In the genomic region with DNA sequence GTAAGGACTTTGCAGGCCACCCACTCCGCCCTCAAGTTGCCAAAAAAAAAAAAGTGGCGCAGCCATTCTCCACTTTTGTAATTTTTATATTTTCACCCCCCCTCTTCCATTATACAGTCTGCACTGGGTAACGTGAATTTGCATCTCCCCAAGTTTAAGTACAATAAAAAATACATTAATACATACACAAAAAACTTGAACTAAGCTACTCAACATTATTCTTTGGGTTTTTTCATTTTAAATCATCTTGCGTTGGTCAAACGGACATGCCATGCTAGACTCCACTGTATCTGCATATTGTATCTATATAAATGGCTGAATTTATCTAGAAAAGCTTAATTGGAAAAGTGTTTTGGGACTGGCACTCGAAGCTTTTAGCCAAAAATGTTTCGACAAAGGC, we compare ENCODE assay signal across 1 fruit fly cellular context.
A peak's percentile ranks its signal among the peaks of the same experiment; 100 is the strongest.
TF ChIP-seq lines count a peak whose summit lies in the region.

No protein-coding gene starts in this region.

TF ChIP-seq in whole organism, embryonic, 481 proteins besides CTCF, POLR2A, EP300 and RAD21 (continued from another document and continues in another):
- TF ChIP-seq CG2116 (GFP tag; optimal IDR thresholded peaks at IDR 0.05; lab: Kevin White, UChicago) (no peak), CG14441 (GFP tag; IDR thresholded peaks at IDR 0.05; lab: Robert Waterston, UW) (peak; percentile 79), CG7556 (GFP tag; optimal IDR thresholded peaks at IDR 0.05; lab: Kevin White, UChicago) (no peak), CkIIα-i1 (GFP tag; IDR thresholded peaks at IDR 0.05; lab: Robert Waterston, UW) (no peak), D (optimal IDR thresholded peaks at IDR 0.05; lab: Kevin White, UChicago) (no peak), D (GFP tag; optimal IDR thresholded peaks at IDR 0.05; lab: Kevin White, UChicago) (no peak), Drgx (GFP tag; IDR thresholded peaks at IDR 0.05; lab: Robert Waterston, UW) (peak; percentile 38; the same call in 1 of the 2 replicates), Doc3 (GFP tag; IDR thresholded peaks at IDR 0.05; lab: Robert Waterston, UW; ENCODE audit: partially characterized antibody) (no peak), CG18619 (GFP tag; optimal IDR thresholded peaks at IDR 0.05; lab: Kevin White, UChicago) (no peak), CG10274 (GFP tag; optimal IDR thresholded peaks at IDR 0.05; lab: Kevin White, UChicago) (no peak), Asciz (GFP tag; optimal IDR thresholded peaks at IDR 0.05; lab: Kevin White, UChicago) (no peak), CG31388 (GFP tag; optimal IDR thresholded peaks at IDR 0.05; lab: Kevin White, UChicago) (no peak), E2f2 (GFP tag; IDR thresholded peaks at IDR 0.05; lab: Robert Waterston, UW) (no peak; the same call in 1 of the 2 replicates), CG3407 (GFP tag; optimal IDR thresholded peaks at IDR 0.05; lab: Kevin White, UChicago) (no peak), Lhr (GFP tag; optimal IDR thresholded peaks at IDR 0.05; lab: Kevin White, UChicago) (no peak), CG10209 (GFP tag; optimal IDR thresholded peaks at IDR 0.05; lab: Kevin White, UChicago) (no peak), CG14860 (GFP tag; IDR thresholded peaks at IDR 0.05; lab: Robert Waterston, UW; ENCODE audit: partially characterized antibody) (no peak), fru (optimal IDR thresholded peaks at IDR 0.05; lab: Kevin White, UChicago) (no peak), Gug (GFP tag; IDR thresholded peaks at IDR 0.05; lab: Robert Waterston, UW) (peak; percentile 66; the same call in 3 of the 4 replicates), ems (GFP tag; optimal IDR thresholded peaks at IDR 0.05; lab: Kevin White, UChicago) (no peak), chinmo (GFP tag; IDR thresholded peaks at IDR 0.05; lab: Robert Waterston, UW; ENCODE audit: partially characterized antibody) (no peak), CG10959 (GFP tag; IDR thresholded peaks at IDR 0.05; lab: Robert Waterston, UW) (no peak), lilli (GFP tag; optimal IDR thresholded peaks at IDR 0.05; lab: Kevin White, UChicago) (peak; percentile 48), CG15601 (tag; optimal IDR thresholded peaks at IDR 0.05; lab: Kevin White, UChicago) (no peak), tx (GFP tag; optimal IDR thresholded peaks at IDR 0.05; lab: Kevin White, UChicago) (no peak), CG11093 (GFP tag; IDR thresholded peaks at IDR 0.05; lab: Robert Waterston, UW) (peak; percentile 36; the same call in 1 of the 3 replicates), CG13123 (GFP tag; optimal IDR thresholded peaks at IDR 0.05; lab: Kevin White, UChicago) (no peak), caup (GFP tag; optimal IDR thresholded peaks at IDR 0.05; lab: Kevin White, UChicago; ENCODE audit: severe bottlenecking) (no peak), CG18262 (tag; optimal IDR thresholded peaks at IDR 0.05; lab: Kevin White, UChicago) (peak; percentile 27), CG12769 (tag; optimal IDR thresholded peaks at IDR 0.05; lab: Kevin White, UChicago) (no peak), fd64A (GFP tag; optimal IDR thresholded peaks at IDR 0.05; lab: Kevin White, UChicago) (no peak), p53 (GFP tag; optimal IDR thresholded peaks at IDR 0.05; lab: Kevin White, UChicago) (no peak), crol (GFP tag; IDR thresholded peaks at IDR 0.05; lab: Robert Waterston, UW) (no peak), fd96Cb (tag; optimal IDR thresholded peaks at IDR 0.05; lab: Kevin White, UChicago) (peak; percentile 38), Mes4 (GFP tag; optimal IDR thresholded peaks at IDR 0.05; lab: Kevin White, UChicago) (no peak), tna (GFP tag; IDR thresholded peaks at IDR 0.05; lab: Robert Waterston, UW; ENCODE audit: partially characterized antibody) (no peak), stc (GFP tag; IDR thresholded peaks at IDR 0.05; lab: Robert Waterston, UW) (0 out of 2 replicates have a peak, but pooled peaks have one; percentile 27), CG11247 (GFP tag; IDR thresholded peaks at IDR 0.05; lab: Robert Waterston, UW) (no peak), CG4707 (GFP tag; optimal IDR thresholded peaks at IDR 0.05; lab: Kevin White, UChicago) (no peak), Gsc (GFP tag; IDR thresholded peaks at IDR 0.05; lab: Robert Waterston, UW) (no peak), CG3995 (GFP tag; optimal IDR thresholded peaks at IDR 0.05; lab: Kevin White, UChicago) (no peak), al (GFP tag; IDR thresholded peaks at IDR 0.05; lab: Robert Waterston, UW) (no peak), CG12219 (GFP tag; optimal IDR thresholded peaks at IDR 0.05; lab: Kevin White, UChicago) (no peak), twi (tag; optimal IDR thresholded peaks at IDR 0.05; lab: Kevin White, UChicago) (no peak), NC2β (GFP tag; optimal IDR thresholded peaks at IDR 0.05; lab: Kevin White, UChicago) (no peak), CG18599 (GFP tag; optimal IDR thresholded peaks at IDR 0.05; lab: Kevin White, UChicago) (peak; percentile 78), D19A (tag; optimal IDR thresholded peaks at IDR 0.05; lab: Kevin White, UChicago) (no peak), CG14667 (GFP tag; IDR thresholded peaks at IDR 0.05; lab: Robert Waterston, UW) (peak; percentile 54), yki (optimal IDR thresholded peaks at IDR 0.05; lab: Kevin White, UChicago) (no peak), ewg (GFP tag; optimal IDR thresholded peaks at IDR 0.05; lab: Kevin White, UChicago) (no peak), hkb (optimal IDR thresholded peaks at IDR 0.05; lab: Kevin White, UChicago) (no peak), hkb (GFP tag; IDR thresholded peaks at IDR 0.05; lab: Robert Waterston, UW) (peak; percentile 47; the same call in 1 of the 2 replicates), bigmax (GFP tag; optimal IDR thresholded peaks at IDR 0.05; lab: Kevin White, UChicago) (no peak), Ets97D (GFP tag; optimal IDR thresholded peaks at IDR 0.05; lab: Kevin White, UChicago) (no peak), CG17829 (tag; optimal IDR thresholded peaks at IDR 0.05; lab: Kevin White, UChicago) (no peak), pros (GFP tag; optimal IDR thresholded peaks at IDR 0.05; lab: Kevin White, UChicago) (no peak), CG15696 (tag; optimal IDR thresholded peaks at IDR 0.05; lab: Kevin White, UChicago) (no peak), CG16813 (GFP tag; IDR thresholded peaks at IDR 0.05; lab: Robert Waterston, UW; ENCODE audit: partially characterized antibody) (no peak), CG12659 (GFP tag; optimal IDR thresholded peaks at IDR 0.05; lab: Kevin White, UChicago) (no peak), CG17802 (tag; optimal IDR thresholded peaks at IDR 0.05; lab: Kevin White, UChicago) (no peak), fu2 (GFP tag; optimal IDR thresholded peaks at IDR 0.05; lab: Kevin White, UChicago) (no peak), CG14710 (tag; optimal IDR thresholded peaks at IDR 0.05; lab: Kevin White, UChicago) (no peak), Sin3A (optimal IDR thresholded peaks at IDR 0.05; lab: Kevin White, UChicago) (no peak), ken (GFP tag; IDR thresholded peaks at IDR 0.05; lab: Robert Waterston, UW) (no peak), CG16863 (GFP tag; optimal IDR thresholded peaks at IDR 0.05; lab: Kevin White, UChicago) (no peak), CG1603 (tag; optimal IDR thresholded peaks at IDR 0.05; lab: Kevin White, UChicago) (no peak), gce (GFP tag; IDR thresholded peaks at IDR 0.05; lab: Robert Waterston, UW) (no peak), jigr1 (GFP tag; IDR thresholded peaks at IDR 0.05; lab: Robert Waterston, UW) (peak; percentile 33; the same call in 1 of the 3 replicates), CG3847 (GFP tag; IDR thresholded peaks at IDR 0.05; lab: Robert Waterston, UW) (no peak), CG1529 (GFP tag; optimal IDR thresholded peaks at IDR 0.05; lab: Kevin White, UChicago) (no peak), CG11695 (GFP tag; IDR thresholded peaks at IDR 0.05; lab: Robert Waterston, UW) (0 out of 3 replicates have a peak, but pooled peaks have one; percentile 27), CG1233 (GFP tag; optimal IDR thresholded peaks at IDR 0.05; lab: Kevin White, UChicago) (peak; percentile 35), CG18011 (GFP tag; optimal IDR thresholded peaks at IDR 0.05; lab: Kevin White, UChicago) (no peak), lab (GFP tag; optimal IDR thresholded peaks at IDR 0.05; lab: Kevin White, UChicago) (peak; percentile 76), sd (tag; optimal IDR thresholded peaks at IDR 0.05; lab: Kevin White, UChicago) (no peak), zf30C (GFP tag; optimal IDR thresholded peaks at IDR 0.05; lab: Kevin White, UChicago) (no peak), her (GFP tag; optimal IDR thresholded peaks at IDR 0.05; lab: Kevin White, UChicago) (no peak), ro (GFP tag; IDR thresholded peaks at IDR 0.05; lab: Robert Waterston, UW) (no peak), slbo (GFP tag; IDR thresholded peaks at IDR 0.05; lab: Robert Waterston, UW) (peak; percentile 65), CG17186 (GFP tag; optimal IDR thresholded peaks at IDR 0.05; lab: Kevin White, UChicago) (no peak), Six4 (GFP tag; optimal IDR thresholded peaks at IDR 0.05; lab: Kevin White, UChicago) (no peak), CG11398 (GFP tag; optimal IDR thresholded peaks at IDR 0.05; lab: Kevin White, UChicago) (no peak), sna (GFP tag; IDR thresholded peaks at IDR 0.05; lab: Robert Waterston, UW; ENCODE audit: partially characterized antibody) (no peak), Myb (GFP tag; optimal IDR thresholded peaks at IDR 0.05; lab: Kevin White, UChicago) (no peak), CG10431 (GFP tag; optimal IDR thresholded peaks at IDR 0.05; lab: Kevin White, UChicago) (no peak), BEAF-32 (GFP tag; optimal IDR thresholded peaks at IDR 0.05; lab: Kevin White, UChicago) (no peak), CG1024 (GFP tag; IDR thresholded peaks at IDR 0.05; lab: Robert Waterston, UW) (no peak), Aef1 (GFP tag; IDR thresholded peaks at IDR 0.05; lab: Robert Waterston, UW) (peak; percentile 38; the same call in 1 of the 3 replicates), E2f1 (GFP tag; IDR thresholded peaks at IDR 0.05; lab: Robert Waterston, UW) (peak; percentile 50; the same call in 1 of the 2 replicates), oc (tag; optimal IDR thresholded peaks at IDR 0.05; lab: Kevin White, UChicago) (no peak), Poxn (GFP tag; IDR thresholded peaks at IDR 0.05; lab: Robert Waterston, UW) (no peak), CG12391 (tag; optimal IDR thresholded peaks at IDR 0.05; lab: Kevin White, UChicago) (peak; percentile 2), CG2889 (GFP tag; IDR thresholded peaks at IDR 0.05; lab: Robert Waterston, UW) (no peak), gfzf (GFP tag; optimal IDR thresholded peaks at IDR 0.05; lab: Kevin White, UChicago) (no peak), CG8765 (GFP tag; IDR thresholded peaks at IDR 0.05; lab: Robert Waterston, UW) (no peak), Pdp1 (GFP tag; optimal IDR thresholded peaks at IDR 0.05; lab: Kevin White, UChicago) (no peak), CG8478 (optimal IDR thresholded peaks at IDR 0.05; lab: Kevin White, UChicago) (no peak), br (optimal IDR thresholded peaks at IDR 0.05; lab: Kevin White, UChicago) (no peak), luna (GFP tag; optimal IDR thresholded peaks at IDR 0.05; lab: Kevin White, UChicago) (no peak), zen (tag; optimal IDR thresholded peaks at IDR 0.05; lab: Kevin White, UChicago) (no peak), sens (GFP tag; lab: Kevin White, UChicago) (no peak), ssp (GFP tag; IDR thresholded peaks at IDR 0.05; lab: Robert Waterston, UW) (no peak), CG43689 (GFP tag; IDR thresholded peaks at IDR 0.05; lab: Robert Waterston, UW) (no peak), row (GFP tag; IDR thresholded peaks at IDR 0.05; lab: Robert Waterston, UW) (peak; percentile 65), Dp (GFP tag; optimal IDR thresholded peaks at IDR 0.05; lab: Kevin White, UChicago) (no peak), dpn (GFP tag; optimal IDR thresholded peaks at IDR 0.05; lab: Kevin White, UChicago) (no peak), tin (GFP tag; optimal IDR thresholded peaks at IDR 0.05; lab: Kevin White, UChicago) (no peak), CG14965 (GFP tag; optimal IDR thresholded peaks at IDR 0.05; lab: Kevin White, UChicago; ENCODE audit: borderline replicate concordance) (no peak), ash1 (GFP tag; optimal IDR thresholded peaks at IDR 0.05; lab: Kevin White, UChicago) (no peak), CG17361 (GFP tag; IDR thresholded peaks at IDR 0.05; lab: Robert Waterston, UW) (no peak; the same call in 2 of the 3 replicates), MESR4 (GFP tag; optimal IDR thresholded peaks at IDR 0.05; lab: Kevin White, UChicago) (no peak), pum (GFP tag; optimal IDR thresholded peaks at IDR 0.05; lab: Kevin White, UChicago) (no peak), CG4617 (GFP tag; optimal IDR thresholded peaks at IDR 0.05; lab: Kevin White, UChicago; ENCODE audit: borderline replicate concordance) (no peak), CG5953 (GFP tag; IDR thresholded peaks at IDR 0.05; lab: Robert Waterston, UW) (no peak), CG6813 (GFP tag; optimal IDR thresholded peaks at IDR 0.05; lab: Kevin White, UChicago) (peak; percentile 8), CG2120 (GFP tag; optimal IDR thresholded peaks at IDR 0.05; lab: Kevin White, UChicago) (peak; percentile 37), Dad (GFP tag; optimal IDR thresholded peaks at IDR 0.05; lab: Kevin White, UChicago) (no peak), klu (GFP tag; IDR thresholded peaks at IDR 0.05; lab: Robert Waterston, UW) (no peak), toy (GFP tag; IDR thresholded peaks at IDR 0.05; lab: Robert Waterston, UW) (peak; percentile 42; the same call in 1 of the 2 replicates), pita (GFP tag; optimal IDR thresholded peaks at IDR 0.05; lab: Kevin White, UChicago) (no peak), Nf-YC (tag; optimal IDR thresholded peaks at IDR 0.05; lab: Kevin White, UChicago) (no peak), ase (GFP tag; IDR thresholded peaks at IDR 0.05; lab: Robert Waterston, UW) (0 out of 3 replicates have a peak, but pooled peaks have one; percentile 39), CG9437 (GFP tag; optimal IDR thresholded peaks at IDR 0.05; lab: Kevin White, UChicago) (no peak), Bdp1 (GFP tag; optimal IDR thresholded peaks at IDR 0.05; lab: Kevin White, UChicago) (no peak), stwl (tag; optimal IDR thresholded peaks at IDR 0.05; lab: Kevin White, UChicago) (no peak), chm (GFP tag; IDR thresholded peaks at IDR 0.05; lab: Robert Waterston, UW) (no peak), zen2 (GFP tag; IDR thresholded peaks at IDR 0.05; lab: Robert Waterston, UW; ENCODE audit: partially characterized antibody) (no peak), psq (GFP tag; optimal IDR thresholded peaks at IDR 0.05; lab: Kevin White, UChicago) (no peak), Antp (GFP tag; optimal IDR thresholded peaks at IDR 0.05; lab: Kevin White, UChicago) (no peak), Hr78 (GFP tag; optimal IDR thresholded peaks at IDR 0.05; lab: Kevin White, UChicago) (no peak), CG1647 (GFP tag; optimal IDR thresholded peaks at IDR 0.05; lab: Kevin White, UChicago) (no peak)
